Worm (Caenorhabditis elegans): ENCODE data around the gene hrpk-2.
A peak's percentile ranks its signal among the peaks of the same experiment; 100 is the strongest.
"Not testable (repeated sequence)": the region's sequence is repeated elsewhere in the genome, so short reads cannot be mapped to it uniquely, and the experiment has no call there.

The hrpk-2 gene

ce11 chrIII:7962641-7963040 lies 24.3 kb upstream of the hrpk-2 start, which contains the start of gene F54H12.4:
F54H12.4 (minus strand) TSS chrIII:7962741.
- TF ChIP-seq dao-5, W03F9.2, him-1 (tag; optimal IDR thresholded peaks at IDR 0.05): not testable (repeated sequence)

ce11 chrIII:7964281-7964680 lies 22.6 kb upstream of the hrpk-2 start, which contains the start of gene F54H12.2:
F54H12.2 (plus strand) TSS chrIII:7964581.
- not testable (repeated sequence) for TF ChIP-seq him-1, W03F9.2, dao-5 (tag; optimal IDR thresholded peaks at IDR 0.05)

ce11 chrIII:7969121-7969520 lies 17.8 kb upstream of the hrpk-2 start, which contains the start of the genes F54H12.8 and F54H12.7:
F54H12.8 (minus strand) TSS chrIII:7969221.
F54H12.7 (plus strand) TSS chrIII:7969349.
- TF ChIP-seq W03F9.2 (tag; optimal IDR thresholded peaks at IDR 0.05) = no peak

- TF ChIP-seq dao-5 (tag; optimal IDR thresholded peaks at IDR 0.05) (no peak), W03F9.2 (tag; optimal IDR thresholded peaks at IDR 0.05) (no peak), him-1 (tag; optimal IDR thresholded peaks at IDR 0.05) (no peak)
Observed at ce11 chrIII:7972061-7972460, 14.9 kb upstream of the hrpk-2 start, which contains the start of gene F54H12.5. F54H12.5 (minus strand) TSS chrIII:7972161.

- TF ChIP-seq dao-5 (tag; optimal IDR thresholded peaks at IDR 0.05) = no peak
- TF ChIP-seq him-1 (tag; optimal IDR thresholded peaks at IDR 0.05) = no peak
- TF ChIP-seq W03F9.2 (tag; optimal IDR thresholded peaks at IDR 0.05) = no peak
Observed at ce11 chrIII:7972687-7973086, 14.2 kb upstream of the hrpk-2 start.

- TF ChIP-seq him-1 (tag; optimal IDR thresholded peaks at IDR 0.05) = peak; percentile 67
- peak; percentile 90 for TF ChIP-seq W03F9.2 (tag; optimal IDR thresholded peaks at IDR 0.05)
- TF ChIP-seq dao-5 (tag; optimal IDR thresholded peaks at IDR 0.05) = no peak
Observed at ce11 chrIII:7973201-7973767, 13.6 kb upstream of the hrpk-2 start, which contains the start of the genes eef-1B.1 and aco-2. eef-1B.1 (minus strand) TSS chrIII:7973386. aco-2 (plus strand) TSS chrIII:7973717.

- TF ChIP-seq dao-5 (tag; optimal IDR thresholded peaks at IDR 0.05) (no peak), him-1 (tag; optimal IDR thresholded peaks at IDR 0.05) (no peak), W03F9.2 (tag; optimal IDR thresholded peaks at IDR 0.05) (no peak)
Observed at ce11 chrIII:7973968-7974607, 12.8 kb upstream of the hrpk-2 start.

ce11 chrIII:7977224-7977623 lies 9.7 kb upstream of the hrpk-2 start:
- TF ChIP-seq W03F9.2 (tag; optimal IDR thresholded peaks at IDR 0.05) = no peak
- no peak for TF ChIP-seq dao-5 (tag; optimal IDR thresholded peaks at IDR 0.05)
- no peak for TF ChIP-seq him-1 (tag; optimal IDR thresholded peaks at IDR 0.05)

- TF ChIP-seq dao-5 (tag; optimal IDR thresholded peaks at IDR 0.05) = no peak
- no peak for TF ChIP-seq him-1 (tag; optimal IDR thresholded peaks at IDR 0.05)
- peak; percentile 16 for TF ChIP-seq W03F9.2 (tag; optimal IDR thresholded peaks at IDR 0.05)
Observed at ce11 chrIII:7977777-7978176, 9.1 kb upstream of the hrpk-2 start, which contains the start of gene C06G4.4. C06G4.4 (minus strand) TSS chrIII:7977812.

- TF ChIP-seq dao-5 (tag; optimal IDR thresholded peaks at IDR 0.05) = no peak
- TF ChIP-seq him-1 (tag; optimal IDR thresholded peaks at IDR 0.05) = no peak
- no peak for TF ChIP-seq W03F9.2 (tag; optimal IDR thresholded peaks at IDR 0.05)
Observed at ce11 chrIII:7978289-7978688, 8.6 kb upstream of the hrpk-2 start.

ce11 chrIII:7978723-7979122 lies 8.2 kb upstream of the hrpk-2 start:
- TF ChIP-seq dao-5 (tag; optimal IDR thresholded peaks at IDR 0.05) (no peak), W03F9.2 (tag; optimal IDR thresholded peaks at IDR 0.05) (no peak), him-1 (tag; optimal IDR thresholded peaks at IDR 0.05) (no peak)

ce11 chrIII:7979659-7980058 lies 7.3 kb upstream of the hrpk-2 start, which contains the start of gene clp-1:
clp-1 (plus strand) TSS chrIII:7979959.
- TF ChIP-seq W03F9.2 (tag; optimal IDR thresholded peaks at IDR 0.05) = no peak
- TF ChIP-seq him-1 (tag; optimal IDR thresholded peaks at IDR 0.05) = no peak
- no peak for TF ChIP-seq dao-5 (tag; optimal IDR thresholded peaks at IDR 0.05)

ce11 chrIII:7981233-7981632 lies 5.7 kb upstream of the hrpk-2 start:
- no peak for TF ChIP-seq dao-5 (tag; optimal IDR thresholded peaks at IDR 0.05)
- no peak for TF ChIP-seq W03F9.2 (tag; optimal IDR thresholded peaks at IDR 0.05)
- no peak for TF ChIP-seq him-1 (tag; optimal IDR thresholded peaks at IDR 0.05)

- no peak for TF ChIP-seq him-1 (tag; optimal IDR thresholded peaks at IDR 0.05)
- TF ChIP-seq W03F9.2 (tag; optimal IDR thresholded peaks at IDR 0.05) = no peak
- no peak for TF ChIP-seq dao-5 (tag; optimal IDR thresholded peaks at IDR 0.05)
Observed at ce11 chrIII:7981938-7982337, 5.0 kb upstream of the hrpk-2 start.

Data from whole organism, L4/young adult.